Worm (Caenorhabditis elegans) whole organism, dauer: Measurements from ENCODE around the gene far-5.

ENCODE experiments used
- unc-62 ChIP-seq: sonication (generic microtip); optimal IDR thresholded peaks from 2 replicates; lab custom pipeline; 2017; ENCODE audit warnings: missing biosample characterization, missing genetic modification reagents, missing genetic modification characterization

Gene far-5

ce11 chrV:12997422-12997821 is 2.1 kb downstream of the far-5 start, which contains the start of gene far-3:
far-3 (minus strand) TSS chrV:12997522.
- TF ChIP-seq unc-62 (GFP tag; lab: Kevin White, UChicago) = no peak

ce11 chrV:12999559-12999958 is 4.2 kb downstream of the far-5 start, which contains the start of gene far-4:
far-4 (minus strand) TSS chrV:12999659.
- TF ChIP-seq unc-62 (GFP tag; lab: Kevin White, UChicago) = no peak

- TF ChIP-seq unc-62 (GFP tag; lab: Kevin White, UChicago) = no peak
These were observed 4.7 kb downstream of the far-5 start for ce11 chrV:13000068-13000467.

- no peak for TF ChIP-seq unc-62 (GFP tag; lab: Kevin White, UChicago)
These were observed 6.7 kb downstream of the far-5 start, which contains the start of gene inft-2 for ce11 chrV:13002070-13002469. inft-2 (plus strand) TSS chrV:13002317.

- TF ChIP-seq unc-62 (GFP tag; lab: Kevin White, UChicago) = no peak
These were observed 8.0 kb downstream of the far-5 start for ce11 chrV:13003378-13003777.

- TF ChIP-seq unc-62 (GFP tag; lab: Kevin White, UChicago) = no peak
These were observed 9.0 kb downstream of the far-5 start for ce11 chrV:13004374-13004773.

ce11 chrV:13006754-13007153 is 11.4 kb downstream of the far-5 start:
- no peak for TF ChIP-seq unc-62 (GFP tag; lab: Kevin White, UChicago)

ce11 chrV:13008825-13009224 is 13.5 kb downstream of the far-5 start, which contains the start of gene F15B9.10:
F15B9.10 (minus strand) TSS chrV:13008925.
- TF ChIP-seq unc-62 (GFP tag; lab: Kevin White, UChicago) = no peak

- no peak for TF ChIP-seq unc-62 (GFP tag; lab: Kevin White, UChicago)
These were observed 13.9 kb downstream of the far-5 start for ce11 chrV:13009271-13009670.

- no peak for TF ChIP-seq unc-62 (GFP tag; lab: Kevin White, UChicago)
These were observed 14.5 kb downstream of the far-5 start for ce11 chrV:13009843-13010242.

ce11 chrV:13011904-13012303 is 16.5 kb downstream of the far-5 start:
- no peak for TF ChIP-seq unc-62 (GFP tag; lab: Kevin White, UChicago)

- TF ChIP-seq unc-62 (GFP tag; lab: Kevin White, UChicago) = no peak
These were observed 17.8 kb downstream of the far-5 start, which contains the start of gene try-10 for ce11 chrV:13013158-13013557. try-10 (minus strand) TSS chrV:13013258.

- no peak for TF ChIP-seq unc-62 (GFP tag; lab: Kevin White, UChicago)
These were observed 18.5 kb downstream of the far-5 start, which contains the start of gene F15B9.6 for ce11 chrV:13013844-13014243. F15B9.6 (plus strand) TSS chrV:13014144.

- TF ChIP-seq unc-62 (GFP tag; lab: Kevin White, UChicago) = no peak
These were observed 22.9 kb downstream of the far-5 start for ce11 chrV:13018233-13018632.

- TF ChIP-seq unc-62 (GFP tag; lab: Kevin White, UChicago) = no peak
These were observed 23.4 kb downstream of the far-5 start, which contains the start of gene fmi-1 for ce11 chrV:13018761-13019160. fmi-1 (plus strand) TSS chrV:13019061.

- TF ChIP-seq unc-62 (GFP tag; lab: Kevin White, UChicago) = no peak
These were observed 24.6 kb downstream of the far-5 start for ce11 chrV:13020014-13020413.

- no peak for TF ChIP-seq unc-62 (GFP tag; lab: Kevin White, UChicago)
These were observed 25.3 kb downstream of the far-5 start for ce11 chrV:13020638-13021037.

ce11 chrV:13021540-13021939 is 26.2 kb downstream of the far-5 start:
- TF ChIP-seq unc-62 (GFP tag; lab: Kevin White, UChicago) = no peak
